Fruit fly (Drosophila melanogaster): Measurements from ENCODE around the gene CG17075.
A peak's percentile ranks its signal among the peaks of the same experiment; 100 is the strongest.

CG17075 gene

DNA sequence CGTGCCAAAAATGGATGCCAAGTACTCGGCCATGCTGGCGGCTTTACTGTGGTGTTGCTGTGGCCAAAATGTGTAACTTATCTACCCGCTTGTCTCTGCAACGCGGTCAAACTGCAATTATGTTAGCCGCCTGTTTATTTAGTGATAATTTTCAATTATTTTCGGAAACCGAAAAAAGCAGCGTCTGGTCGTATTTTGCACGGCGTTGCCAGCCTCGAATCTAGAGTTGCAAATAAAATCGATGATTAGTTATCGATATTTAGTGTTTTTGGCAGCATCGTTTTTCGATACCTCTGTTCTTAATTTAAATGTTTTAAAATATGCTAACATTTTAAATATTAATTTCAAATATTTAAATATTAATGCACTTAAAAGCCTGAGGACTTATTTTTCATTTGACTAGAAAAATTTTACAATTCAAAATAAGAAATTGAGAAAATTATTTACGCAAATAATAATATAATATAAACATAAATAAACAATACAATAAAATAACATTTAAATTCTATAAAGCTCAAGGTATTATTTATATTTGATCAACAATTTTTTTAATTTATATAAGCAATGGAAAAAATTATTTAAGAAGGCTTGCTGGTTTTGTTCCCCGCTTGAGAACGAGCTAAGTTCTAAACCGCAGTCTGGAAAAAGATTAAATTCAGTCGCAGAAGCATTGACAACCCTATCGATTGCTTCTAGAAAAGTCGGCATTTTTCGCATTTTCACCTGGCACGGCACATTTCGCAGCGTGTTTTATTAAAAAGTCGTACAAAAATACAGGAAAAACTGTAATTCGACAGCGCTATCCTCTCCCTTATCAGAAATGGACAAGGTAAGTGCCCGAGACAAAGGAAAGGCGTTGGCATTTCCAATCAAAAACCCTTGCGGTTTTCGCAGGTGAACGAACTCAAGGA is 27.4 kb upstream of the CG17075 start, which contains the start of the genes U2af38 and Stip1 (continued):
- TF ChIP-seq caup (GFP tag; optimal IDR thresholded peaks at IDR 0.05; ENCODE audit: severe bottlenecking) = no peak
- no peak for TF ChIP-seq CG1602 (GFP tag; optimal IDR thresholded peaks at IDR 0.05)
- TF ChIP-seq eyg (GFP tag; optimal IDR thresholded peaks at IDR 0.05) = no peak
- TF ChIP-seq CG10959 (GFP tag; IDR thresholded peaks at IDR 0.05) = no peak
- 0 out of 2 replicates have a peak, but pooled peaks have one; percentile 12 for TF ChIP-seq ssp (GFP tag; IDR thresholded peaks at IDR 0.05)
- peak; percentile 2 for TF ChIP-seq Chrac-16 (GFP tag; optimal IDR thresholded peaks at IDR 0.05)
- no peak for TF ChIP-seq fd64A (GFP tag; optimal IDR thresholded peaks at IDR 0.05)
- no peak for TF ChIP-seq CG17802 (tag; optimal IDR thresholded peaks at IDR 0.05)
- TF ChIP-seq nerfin-1 (tag; optimal IDR thresholded peaks at IDR 0.05) = peak; percentile 7
- TF ChIP-seq Bteb2 (GFP tag; optimal IDR thresholded peaks at IDR 0.05) = no peak
- TF ChIP-seq run (tag; optimal IDR thresholded peaks at IDR 0.05) = no peak
- TF ChIP-seq Blimp-1 (GFP tag; optimal IDR thresholded peaks at IDR 0.05) = no peak
- no peak for TF ChIP-seq lbe (GFP tag; optimal IDR thresholded peaks at IDR 0.05)
- TF ChIP-seq CG18619 (GFP tag; optimal IDR thresholded peaks at IDR 0.05) = no peak
- no peak for TF ChIP-seq CG3163 (GFP tag; optimal IDR thresholded peaks at IDR 0.05)
- TF ChIP-seq hb (GFP tag; IDR thresholded peaks at IDR 0.05; ENCODE audit: partially characterized antibody) = no peak
- TF ChIP-seq Dp (GFP tag; optimal IDR thresholded peaks at IDR 0.05) = peak; percentile 34
- no peak for TF ChIP-seq CG18476 (GFP tag; optimal IDR thresholded peaks at IDR 0.05)
- peak; percentile 68; the same call in 2 of the 3 replicates for TF ChIP-seq CG34422 (GFP tag; IDR thresholded peaks at IDR 0.05)
- peak; percentile 80 for TF ChIP-seq MESR4 (GFP tag; optimal IDR thresholded peaks at IDR 0.05)
- TF ChIP-seq CG11085 (GFP tag; IDR thresholded peaks at IDR 0.05) = no peak
- no peak for TF ChIP-seq H15 (GFP tag; IDR thresholded peaks at IDR 0.05)
- no peak for TF ChIP-seq Oaz (GFP tag; IDR thresholded peaks at IDR 0.05)
- TF ChIP-seq gcm (GFP tag; optimal IDR thresholded peaks at IDR 0.05) = no peak
- peak; percentile 95 for TF ChIP-seq CG2116 (GFP tag; optimal IDR thresholded peaks at IDR 0.05)
- no peak for TF ChIP-seq CG12769 (tag; optimal IDR thresholded peaks at IDR 0.05)
- no peak for TF ChIP-seq wek (GFP tag; optimal IDR thresholded peaks at IDR 0.05)
- TF ChIP-seq sisA (GFP tag; IDR thresholded peaks at IDR 0.05) = no peak
- TF ChIP-seq Kr (GFP tag; optimal IDR thresholded peaks at IDR 0.05) = no peak
- no peak for TF ChIP-seq CG17186 (GFP tag; optimal IDR thresholded peaks at IDR 0.05)
- no peak for TF ChIP-seq Nf-YB (GFP tag; optimal IDR thresholded peaks at IDR 0.05)
- no peak for TF ChIP-seq dmrt11E (tag; optimal IDR thresholded peaks at IDR 0.05)
- peak in 1 of 2 experiments; percentile 11 for TF ChIP-seq Pdp1 (GFP tag; optimal IDR thresholded peaks at IDR 0.05)
- peak; percentile 33 for TF ChIP-seq CG30020 (tag; optimal IDR thresholded peaks at IDR 0.05)
- TF ChIP-seq repo (GFP tag; optimal IDR thresholded peaks at IDR 0.05) = no peak
- TF ChIP-seq CG2129 (GFP tag; IDR thresholded peaks at IDR 0.05; ENCODE audit: partially characterized antibody) = peak; percentile 41; the same call in 1 of the 2 replicates
- TF ChIP-seq CG11398 (GFP tag; optimal IDR thresholded peaks at IDR 0.05) = no peak
- peak; percentile 66 for TF ChIP-seq bbx (GFP tag; IDR thresholded peaks at IDR 0.05; ENCODE audit: partially characterized antibody)
- no peak for TF ChIP-seq so (GFP tag; IDR thresholded peaks at IDR 0.05)
- TF ChIP-seq p53 (GFP tag; optimal IDR thresholded peaks at IDR 0.05) = no peak
- TF ChIP-seq Antp (GFP tag; optimal IDR thresholded peaks at IDR 0.05) = peak; percentile 26
- peak; percentile 42 for TF ChIP-seq sug (tag; optimal IDR thresholded peaks at IDR 0.05)
- TF ChIP-seq pita (GFP tag; optimal IDR thresholded peaks at IDR 0.05) = peak; percentile 76
- TF ChIP-seq CG16813 (GFP tag; IDR thresholded peaks at IDR 0.05; ENCODE audit: partially characterized antibody) = peak; percentile 70
- TF ChIP-seq CG2678 (tag; optimal IDR thresholded peaks at IDR 0.05) = peak; percentile 41
- TF ChIP-seq CG15073 (GFP tag; optimal IDR thresholded peaks at IDR 0.05) = no peak
- 0 out of 3 replicates have a peak, but pooled peaks have one; percentile 27 for TF ChIP-seq CG14860 (GFP tag; IDR thresholded peaks at IDR 0.05; ENCODE audit: partially characterized antibody)
- no peak for TF ChIP-seq Dad (GFP tag; optimal IDR thresholded peaks at IDR 0.05)
